1 worm cellular context compared by ENCODE assay signal in the genomic region with DNA sequence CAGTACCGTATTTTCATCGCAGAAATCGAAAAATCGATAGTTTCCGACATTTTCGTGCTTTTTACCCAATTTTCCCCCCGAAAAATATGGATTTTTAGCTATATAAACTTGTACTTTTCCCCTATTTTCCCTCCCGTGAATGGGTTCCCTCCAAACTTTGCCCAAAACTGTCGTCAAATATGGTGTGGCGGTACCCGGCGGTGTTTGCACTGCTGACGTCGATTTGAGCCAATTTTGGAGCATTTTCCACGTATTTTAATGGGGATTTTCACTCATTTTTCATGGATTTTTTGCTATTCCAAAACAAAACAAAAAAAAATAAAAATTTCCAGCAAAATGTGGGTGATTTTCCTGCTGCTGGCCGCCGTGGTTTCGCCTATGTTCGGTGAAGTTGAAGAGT.
TF ChIP-seq lines count a peak whose summit lies in the region.

Gene Y76B12C.3, plus strand, starts transcription at position 334 of the 400 bp plus-strand sequence.

TF ChIP-seq in whole organism, L1 larva, 84 proteins besides CTCF, POLR2A, EP300 and RAD21 (continued from another document):
- no peak for TF ChIP-seq ces-1 (GFP tag; optimal IDR thresholded peaks at IDR 0.05; lab: Kevin White, UChicago)
- TF ChIP-seq lin-15B (tag; optimal IDR thresholded peaks at IDR 0.05; lab: Kevin White, UChicago), result no peak
- TF ChIP-seq nhr-19 (GFP tag; conservative IDR thresholded peaks at IDR 0.05; lab: Robert Waterston, UW), result no peak
- no peak for TF ChIP-seq nhr-237 (tag; optimal IDR thresholded peaks at IDR 0.05; lab: Kevin White, UChicago)
- no peak for TF ChIP-seq alr-1 (tag; optimal IDR thresholded peaks at IDR 0.05; lab: Kevin White, UChicago; ENCODE audit: borderline replicate concordance)
- TF ChIP-seq dpl-1 (GFP tag; optimal IDR thresholded peaks at IDR 0.05; lab: Kevin White, UChicago), result peak in 2 of 3 experiments; percentile 32 to 44
- no peak for TF ChIP-seq swsn-7 (tag; optimal IDR thresholded peaks at IDR 0.05; lab: Kevin White, UChicago)
- no peak for TF ChIP-seq mdl-1 (tag; optimal IDR thresholded peaks at IDR 0.05; lab: Kevin White, UChicago)
- no peak for TF ChIP-seq sup-37 (GFP tag; optimal IDR thresholded peaks at IDR 0.05; lab: Kevin White, UChicago)
- TF ChIP-seq unc-62 (GFP tag; optimal IDR thresholded peaks at IDR 0.05; lab: Kevin White, UChicago), result no peak
- TF ChIP-seq jun-1 (tag; optimal IDR thresholded peaks at IDR 0.05; lab: Kevin White, UChicago), result no peak
- TF ChIP-seq mef-2 (tag; optimal IDR thresholded peaks at IDR 0.05; lab: Kevin White, UChicago), result no peak
- TF ChIP-seq nhr-84 (tag; optimal IDR thresholded peaks at IDR 0.05; lab: Kevin White, UChicago), result no peak
- no peak for TF ChIP-seq lin-13 (GFP tag; optimal IDR thresholded peaks at IDR 0.05; lab: Kevin White, UChicago)
- no peak for TF ChIP-seq nhr-90 (tag; optimal IDR thresholded peaks at IDR 0.05; lab: Kevin White, UChicago; ENCODE audit: poor library complexity)
- TF ChIP-seq lsy-2 (tag; optimal IDR thresholded peaks at IDR 0.05; lab: Kevin White, UChicago), result peak in 1 of 2 experiments; percentile 44
- TF ChIP-seq nhr-76 (tag; optimal IDR thresholded peaks at IDR 0.05; lab: Kevin White, UChicago), result no peak
- TF ChIP-seq mep-1 (tag; optimal IDR thresholded peaks at IDR 0.05; lab: Kevin White, UChicago), result peak; percentile 38
- peak; percentile 2 for TF ChIP-seq snu-23 (GFP tag; optimal IDR thresholded peaks at IDR 0.05; lab: Kevin White, UChicago)
- no peak for TF ChIP-seq ceh-8 (GFP tag; optimal IDR thresholded peaks at IDR 0.05; lab: Kevin White, UChicago)
- peak; percentile 82 for TF ChIP-seq F16B12.6 (tag; optimal IDR thresholded peaks at IDR 0.05; lab: Kevin White, UChicago)
- TF ChIP-seq unc-98 (GFP tag; IDR thresholded peaks at IDR 0.05; lab: Robert Waterston, UW), result no peak
- no peak for TF ChIP-seq ceh-63 (GFP tag; optimal IDR thresholded peaks at IDR 0.05; lab: Kevin White, UChicago)
- TF ChIP-seq nhr-71 (tag; optimal IDR thresholded peaks at IDR 0.05; lab: Kevin White, UChicago), result no peak
- no peak for TF ChIP-seq pqm-1 (tag; optimal IDR thresholded peaks at IDR 0.05; lab: Kevin White, UChicago)
- peak; percentile 11 to 26 for TF ChIP-seq efl-1 (optimal IDR thresholded peaks at IDR 0.05; lab: Kevin White, UChicago)
- TF ChIP-seq efl-1 (GFP tag; optimal IDR thresholded peaks at IDR 0.05 in 1 of 2; lab: Kevin White, UChicago), result peak; percentile 33 to 93
- TF ChIP-seq ets-5 (GFP tag; IDR thresholded peaks at IDR 0.05; lab: Robert Waterston, UW), result no peak
- TF ChIP-seq nhr-77 (tag; optimal IDR thresholded peaks at IDR 0.05; lab: Kevin White, UChicago), result no peak
- no peak for TF ChIP-seq zip-4 (GFP tag; optimal IDR thresholded peaks at IDR 0.05; lab: Kevin White, UChicago)
- TF ChIP-seq pax-3 (tag; optimal IDR thresholded peaks at IDR 0.05; lab: Kevin White, UChicago), result no peak
- TF ChIP-seq xbp-1 (tag; optimal IDR thresholded peaks at IDR 0.05; lab: Kevin White, UChicago), result peak; percentile 99
- no peak for TF ChIP-seq nhr-28 (tag; optimal IDR thresholded peaks at IDR 0.05; lab: Kevin White, UChicago)
- no peak for TF ChIP-seq ztf-11 (tag; optimal IDR thresholded peaks at IDR 0.05; lab: Kevin White, UChicago)
- TF ChIP-seq ceh-82 (tag; optimal IDR thresholded peaks at IDR 0.05; lab: Kevin White, UChicago), result peak in 1 of 3 experiments; percentile 4
- TF ChIP-seq aha-1 (tag; optimal IDR thresholded peaks at IDR 0.05; lab: Kevin White, UChicago), result no peak
- TF ChIP-seq tlp-1 (tag; optimal IDR thresholded peaks at IDR 0.05; lab: Kevin White, UChicago), result no peak
- TF ChIP-seq pag-3 (tag; optimal IDR thresholded peaks at IDR 0.05; lab: Kevin White, UChicago; ENCODE audit: borderline replicate concordance, insufficient read depth), result no peak
- no peak for TF ChIP-seq Y116A8C.19 (tag; optimal IDR thresholded peaks at IDR 0.05; lab: Kevin White, UChicago; ENCODE audit: borderline replicate concordance)
- no peak for TF ChIP-seq unc-130 (tag; optimal IDR thresholded peaks at IDR 0.05; lab: Kevin White, UChicago)
- TF ChIP-seq vab-15 (tag; optimal IDR thresholded peaks at IDR 0.05; lab: Kevin White, UChicago), result no peak
- TF ChIP-seq ztf-4 (tag; optimal IDR thresholded peaks at IDR 0.05; lab: Kevin White, UChicago), result no peak
- no peak for TF ChIP-seq rnt-1 (tag; optimal IDR thresholded peaks at IDR 0.05; lab: Kevin White, UChicago)
- no peak for TF ChIP-seq aly-2 (tag; optimal IDR thresholded peaks at IDR 0.05; lab: Kevin White, UChicago)
- no peak for TF ChIP-seq elt-2 (tag; optimal IDR thresholded peaks at IDR 0.05; lab: Kevin White, UChicago)
- no peak for TF ChIP-seq isw-1 (GFP tag; IDR thresholded peaks at IDR 0.05; lab: Robert Waterston, UW)
- no peak for TF ChIP-seq C16A3.4 (tag; optimal IDR thresholded peaks at IDR 0.05; lab: Kevin White, UChicago)
- no peak for TF ChIP-seq fkh-10 (GFP tag; optimal IDR thresholded peaks at IDR 0.05; lab: Kevin White, UChicago)
- no peak for TF ChIP-seq unc-30 (tag; optimal IDR thresholded peaks at IDR 0.05; lab: Kevin White, UChicago)
- TF ChIP-seq grh-1 (GFP tag; IDR thresholded peaks at IDR 0.05; lab: Robert Waterston, UW), result no peak
- TF ChIP-seq skn-1 (tag; optimal IDR thresholded peaks at IDR 0.05; lab: Kevin White, UChicago), result no peak
